Worm (Caenorhabditis elegans): ENCODE results near the gene twk-18.
A peak's percentile ranks its signal among the peaks of the same experiment; 100 is the strongest.

Gene twk-18

ce11 chrX:9021645-9022044 is 33.7 kb downstream of the twk-18 start, which contains the start of gene T25B6.5:
T25B6.5 (minus strand) TSS chrX:9021745.
- TF ChIP-seq egl-27 (tag; optimal IDR thresholded peaks at IDR 0.05) (no peak), nhr-28 (tag; optimal IDR thresholded peaks at IDR 0.05) (no peak), egl-5 (tag; optimal IDR thresholded peaks at IDR 0.05) (no peak), daf-12 (tag; optimal IDR thresholded peaks at IDR 0.05) (no peak), elt-3 (tag; optimal IDR thresholded peaks at IDR 0.05) (no peak), ceh-16 (tag; optimal IDR thresholded peaks at IDR 0.05) (no peak), mdl-1 (tag; optimal IDR thresholded peaks at IDR 0.05) (no peak), snpc-4 (tag; optimal IDR thresholded peaks at IDR 0.05) (no peak), skn-1 (tag; optimal IDR thresholded peaks at IDR 0.05) (no peak)

DNA sequence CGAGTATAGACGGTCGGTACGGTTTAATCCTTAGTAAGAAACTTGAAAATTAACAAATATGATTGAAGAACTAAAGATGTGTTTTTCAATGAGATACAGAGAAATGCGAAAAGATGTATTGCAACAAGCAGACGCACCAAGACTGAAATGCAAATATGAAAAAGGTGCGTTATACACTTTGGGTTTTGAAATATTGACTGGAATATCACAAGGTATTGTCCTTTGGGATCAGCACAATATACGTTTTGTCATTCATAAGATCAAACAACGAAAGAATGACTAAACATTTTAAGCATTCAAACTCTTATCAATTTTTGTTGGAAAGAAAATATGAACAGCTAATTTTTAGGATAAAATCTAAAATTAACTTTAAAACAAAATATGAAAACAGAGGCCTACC is 34.9 kb downstream of the twk-18 start, which contains the start of gene T25B6.6:
Gene T25B6.6 (minus strand): TSS at position 101 of the 400 bp plus-strand sequence.
- TF ChIP-seq snpc-4 (tag; optimal IDR thresholded peaks at IDR 0.05) (no peak), nhr-25 (tag; optimal IDR thresholded peaks at IDR 0.05) (no peak), skn-1 (tag; optimal IDR thresholded peaks at IDR 0.05) (peak; percentile 43), tbx-2 (tag; optimal IDR thresholded peaks at IDR 0.05) (no peak), elt-1 (tag; optimal IDR thresholded peaks at IDR 0.05) (no peak)

DNA sequence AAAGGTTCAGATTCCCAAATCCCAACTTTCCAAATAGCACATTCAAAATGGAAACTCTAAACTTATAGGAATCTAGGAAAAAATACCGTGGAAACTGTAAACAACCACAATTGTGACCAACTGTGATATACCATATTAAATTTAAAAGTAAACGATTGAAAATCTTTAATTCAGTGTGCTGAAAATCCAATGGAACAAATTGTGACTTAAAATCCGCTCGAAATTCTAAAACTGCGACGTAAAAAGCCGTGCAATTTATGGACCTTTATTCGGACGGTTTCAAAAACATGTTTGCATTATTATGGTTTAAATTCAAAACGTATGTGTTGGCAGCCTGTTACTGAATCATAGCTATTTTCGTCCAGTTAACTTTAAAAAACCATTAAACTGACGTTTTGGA is 35.9 kb downstream of the twk-18 start:
- no peak for TF ChIP-seq ZK546.5 (tag; optimal IDR thresholded peaks at IDR 0.05)
- TF ChIP-seq nhr-43 (tag; optimal IDR thresholded peaks at IDR 0.05; ENCODE audit: poor library complexity, severe bottlenecking): no peak

DNA sequence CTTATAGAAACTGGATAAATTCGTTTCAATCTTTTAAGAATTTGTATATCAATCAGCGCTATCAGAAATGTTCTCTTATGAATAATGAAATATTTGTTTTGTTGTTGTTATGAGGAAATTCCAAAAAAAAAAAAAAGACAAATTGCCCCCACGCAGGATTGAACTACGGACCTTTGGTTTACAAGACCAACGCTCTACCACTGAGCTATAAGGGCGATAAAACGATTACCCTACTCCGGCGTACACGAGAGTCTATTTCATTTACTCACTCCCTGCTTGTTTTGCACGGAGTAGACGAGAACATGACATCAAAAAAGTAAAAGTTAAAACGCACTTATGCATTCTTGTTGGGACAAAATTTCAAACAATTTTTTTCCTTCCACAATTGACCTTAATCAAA is 36.3 kb downstream of the twk-18 start:
- TF ChIP-seq ceh-28 (tag; optimal IDR thresholded peaks at IDR 0.05) (no peak), mdl-1 (tag; optimal IDR thresholded peaks at IDR 0.05) (no peak), elt-2 (tag; optimal IDR thresholded peaks at IDR 0.05) (peak; percentile 15), nhr-43 (tag; optimal IDR thresholded peaks at IDR 0.05; ENCODE audit: poor library complexity, severe bottlenecking) (peak; percentile 72), ztf-11 (tag; optimal IDR thresholded peaks at IDR 0.05) (no peak), pqm-1 (tag; optimal IDR thresholded peaks at IDR 0.05) (peak; percentile 1)

- TF ChIP-seq unc-39 (tag; optimal IDR thresholded peaks at IDR 0.05): no peak
Measured at ce11 chrX:9025484-9025883, 37.6 kb downstream of the twk-18 start.

DNA sequence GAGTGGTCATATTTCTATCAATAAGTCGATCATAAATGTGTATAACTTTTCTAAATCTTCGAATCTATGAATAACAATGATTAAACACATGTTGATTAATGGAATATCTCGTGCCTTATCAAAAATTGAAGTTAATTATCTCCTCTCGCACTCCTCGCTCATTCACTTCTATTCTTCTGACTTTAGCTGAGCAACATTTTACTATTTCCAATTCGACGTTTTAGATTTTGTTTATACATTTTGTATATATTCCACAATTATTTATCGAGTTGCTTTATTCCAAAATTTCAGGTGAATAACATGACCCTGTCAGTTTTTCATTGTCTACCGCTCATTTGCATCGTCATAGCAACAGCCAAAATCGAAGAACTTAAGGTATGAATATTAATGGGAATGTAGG is 39.4 kb downstream of the twk-18 start, which contains the start of gene T25B6.3:
Gene T25B6.3 (plus strand): TSS at position 301 of the 400 bp plus-strand sequence.
- TF ChIP-seq ztf-11 (tag; optimal IDR thresholded peaks at IDR 0.05) (no peak), snpc-4 (tag; optimal IDR thresholded peaks at IDR 0.05) (no peak), aly-2 (tag; optimal IDR thresholded peaks at IDR 0.05) (no peak), fkh-2 (tag; optimal IDR thresholded peaks at IDR 0.05) (no peak), fkh-10 (GFP tag; optimal IDR thresholded peaks at IDR 0.05) (no peak), nhr-76 (tag; optimal IDR thresholded peaks at IDR 0.05) (no peak), nhr-237 (tag; optimal IDR thresholded peaks at IDR 0.05) (no peak), nhr-77 (tag; optimal IDR thresholded peaks at IDR 0.05) (no peak), ceh-28 (tag; optimal IDR thresholded peaks at IDR 0.05) (no peak), nhr-67 (tag; optimal IDR thresholded peaks at IDR 0.05) (no peak), egl-5 (tag; optimal IDR thresholded peaks at IDR 0.05) (no peak), R02D3.7 (tag; optimal IDR thresholded peaks at IDR 0.05) (no peak), ZK546.5 (tag; optimal IDR thresholded peaks at IDR 0.05) (no peak)

ce11 chrX:9028909-9029520 is 41.1 kb downstream of the twk-18 start, which contains the start of gene snf-12:
snf-12 (plus strand) TSS chrX:9029470.
- TF ChIP-seq daf-12 (tag; optimal IDR thresholded peaks at IDR 0.05): no peak
- TF ChIP-seq ztf-11 (tag; optimal IDR thresholded peaks at IDR 0.05): no peak
- no peak for TF ChIP-seq aly-2 (tag; optimal IDR thresholded peaks at IDR 0.05)
- TF ChIP-seq fkh-2 (tag; optimal IDR thresholded peaks at IDR 0.05): no peak
- peak; percentile 38 for TF ChIP-seq nhr-23 (tag; optimal IDR thresholded peaks at IDR 0.05)
- no peak for TF ChIP-seq ceh-9 (tag; optimal IDR thresholded peaks at IDR 0.05)
- peak; percentile 73 for TF ChIP-seq nhr-25 (tag; optimal IDR thresholded peaks at IDR 0.05)
